Worm (Caenorhabditis elegans) whole organism, late embryonic: ENCODE data around the gene clec-194.

Experiments used
- F13H6.1 ChIP-seq: sonication (generic microtip); optimal IDR thresholded peaks from 2 replicates; lab custom pipeline; 2016; ENCODE audit warnings: missing genetic modification characterization, missing compliant biosample characterization
- K09A11.1 ChIP-seq: sonication (generic microtip); optimal IDR thresholded peaks from 2 replicates; lab custom pipeline; 2017; ENCODE audit warnings: antibody characterized with exemption, mild to moderate bottlenecking, missing genetic modification characterization, missing compliant biosample characterization; ENCODE audit not compliant: insufficient read depth
- ceh-2 ChIP-seq: sonication (generic microtip); optimal IDR thresholded peaks from 2 replicates; lab custom pipeline; 2016; ENCODE audit warnings: missing genotype, missing genetic modification characterization, missing compliant biosample characterization
- ceh-31 ChIP-seq: sonication (generic microtip); optimal IDR thresholded peaks from 2 replicates; lab custom pipeline; 2016; ENCODE audit warnings: missing genetic modification characterization, missing compliant biosample characterization
- ceh-34 ChIP-seq: sonication (generic microtip); optimal IDR thresholded peaks from 2 replicates; lab custom pipeline; 2016; ENCODE audit warnings: mild to moderate bottlenecking, missing genetic modification characterization, missing compliant biosample characterization
- fkh-10 ChIP-seq: fragments of 150-350 bp; optimal IDR thresholded peaks from 2 replicates; lab custom pipeline; 2014; ENCODE audit warnings: missing biosample characterization, missing genetic modification reagents, missing genetic modification characterization
- gmeb-2 ChIP-seq: sonication (generic microtip); optimal IDR thresholded peaks from 2 replicates; lab custom pipeline; 2016; ENCODE audit warnings: missing genetic modification characterization, inconsistent platforms, missing compliant biosample characterization
- madf-2 ChIP-seq: sonication (generic microtip); optimal IDR thresholded peaks from 2 replicates; lab custom pipeline; 2017; ENCODE audit warnings: missing genetic modification characterization, missing compliant biosample characterization
- pag-3 ChIP-seq: sonication (generic microtip); optimal IDR thresholded peaks from 2 replicates; lab custom pipeline; 2016; ENCODE audit warnings: missing compliant biosample characterization, missing genetic modification characterization, borderline replicate concordance
- pat-9 ChIP-seq: fragments of 200-800 bp; sonication (Bioruptor generic); optimal IDR thresholded peaks from 2 replicates; lab custom pipeline; 2018; ENCODE audit warnings: mild to moderate bottlenecking, missing genetic modification characterization, moderate library complexity, missing compliant biosample characterization
- pha-4 ChIP-seq: fragments of 150-350 bp; optimal IDR thresholded peaks from 2 replicates; lab custom pipeline; 2018; ENCODE audit warnings: missing biosample characterization, missing genetic modification reagents, missing genetic modification characterization
- pqm-1 ChIP-seq: sonication (generic microtip); optimal IDR thresholded peaks from 2 replicates; lab custom pipeline; 2016; ENCODE audit warnings: missing genetic modification characterization, missing compliant biosample characterization
- sox-4 ChIP-seq: sonication (generic microtip); optimal IDR thresholded peaks from 2 replicates; lab custom pipeline; 2017; ENCODE audit warnings: mild to moderate bottlenecking, missing genetic modification characterization, inconsistent platforms, missing compliant biosample characterization
- unc-55 ChIP-seq: sonication (generic microtip); optimal IDR thresholded peaks from 2 replicates; lab custom pipeline; 2017; ENCODE audit warnings: missing biosample characterization, missing genetic modification reagents, missing genetic modification characterization

- TF ChIP-seq ceh-31 (tag; lab: Kevin White, UChicago) (no peak), unc-55 (GFP tag; lab: Kevin White, UChicago) (no peak), pqm-1 (no peak), fkh-10 (GFP tag; lab: Kevin White, UChicago) (no peak), K09A11.1 (no peak), F13H6.1 (tag; lab: Kevin White, UChicago) (no peak), pha-4 (tag; lab: Kevin White, UChicago) (no peak), pat-9 (no peak), ceh-2 (tag; lab: Kevin White, UChicago) (no peak), madf-2 (tag; lab: Kevin White, UChicago) (no peak), pag-3 (tag; lab: Kevin White, UChicago) (no peak), ceh-34 (tag; lab: Kevin White, UChicago) (no peak), gmeb-2 (no peak), sox-4 (no peak)
Observed at ce11 chrIV:16829896-16830295, 1.6 kb upstream of the clec-194 start, which contains the start of gene Y116A8A.7.
